Worm (Caenorhabditis elegans): Measurements from ENCODE around the gene M60.7.

ce11 chrX:8252293-8252692, 8.7 kb downstream of the M60.7 start, which contains the start of gene M60.6:
- TF ChIP-seq mls-2 (tag; optimal IDR thresholded peaks at IDR 0.05) = no peak
- no peak for TF ChIP-seq pha-4 (tag; optimal IDR thresholded peaks at IDR 0.05)
- no peak for TF ChIP-seq nhr-28 (tag; optimal IDR thresholded peaks at IDR 0.05)
- TF ChIP-seq snpc-4 (tag; optimal IDR thresholded peaks at IDR 0.05) = no peak
- no peak for TF ChIP-seq lsy-2 (tag; optimal IDR thresholded peaks at IDR 0.05)
- no peak for TF ChIP-seq blmp-1 (tag; optimal IDR thresholded peaks at IDR 0.05)
- no peak for TF ChIP-seq lin-13 (tag; optimal IDR thresholded peaks at IDR 0.05)
- TF ChIP-seq ztf-11 (tag; optimal IDR thresholded peaks at IDR 0.05) = no peak
- TF ChIP-seq nhr-237 (tag; optimal IDR thresholded peaks at IDR 0.05) = no peak
- TF ChIP-seq nhr-76 (tag; optimal IDR thresholded peaks at IDR 0.05) = no peak
- TF ChIP-seq nhr-12 (tag; optimal IDR thresholded peaks at IDR 0.05) = no peak
- TF ChIP-seq unc-39 (tag; optimal IDR thresholded peaks at IDR 0.05) = no peak

All from whole organism, mixed stage, embryonic.